Fruit fly (Drosophila melanogaster) whole organism, embryonic: ENCODE measurements around the gene CG5506.
A peak's percentile ranks its signal among the peaks of the same experiment; 100 is the strongest.

Experiments used
- Bgb ChIP-seq: fragments of 200-800 bp; sonication (Bioruptor generic); IDR thresholded peaks from 2 replicates; pipeline ENCODE4 v1.3.6; 2022; ENCODE audit warnings: missing biosample characterization, missing genetic modification characterization; ENCODE audit not compliant: partially characterized antibody
- CG11085 ChIP-seq: fragments of 200-800 bp; sonication (Bioruptor generic); IDR thresholded peaks from 2 replicates; pipeline ENCODE4 v1.3.6; 2022; ENCODE audit warnings: missing biosample characterization, missing genetic modification characterization
- CG11456 ChIP-seq: fragments of 200-800 bp; sonication (Bioruptor generic); IDR thresholded peaks from 3 replicates; pipeline ENCODE4 v1.3.6; 2022; ENCODE audit warnings: missing biosample characterization, missing genetic modification characterization
- CG11504 ChIP-seq: fragments of 200-800 bp; sonication (Bioruptor generic); optimal IDR thresholded peaks from 3 replicates; lab custom pipeline; 2019; ENCODE audit warnings: missing biosample characterization, mild to moderate bottlenecking, missing genetic modification characterization, moderate library complexity
- CG13287 ChIP-seq: fragments of 200-800 bp; sonication (Bioruptor generic); IDR thresholded peaks from 2 replicates; pipeline ENCODE4 v1.3.6; 2022; ENCODE audit warnings: missing biosample characterization, missing genetic modification characterization; ENCODE audit not compliant: partially characterized antibody
- CG15269 ChIP-seq: fragments of 200-800 bp; sonication (Bioruptor generic); optimal IDR thresholded peaks from 2 replicates; lab custom pipeline; 2018; ENCODE audit warnings: missing biosample characterization, mild to moderate bottlenecking, missing genetic modification characterization, moderate library complexity
- CG32767 ChIP-seq: fragments of 200-800 bp; sonication (Bioruptor generic); IDR thresholded peaks from 2 replicates; pipeline ENCODE4 v1.3.6; 2022; ENCODE audit warnings: missing biosample characterization, missing genetic modification characterization
- CG34224 ChIP-seq: fragments of 200-800 bp; sonication (Bioruptor generic); IDR thresholded peaks from 3 replicates; pipeline ENCODE4 v1.3.6; 2022; ENCODE audit warnings: missing biosample characterization, missing genetic modification characterization; ENCODE audit not compliant: partially characterized antibody
- CG4328 ChIP-seq: fragments of 200-800 bp; sonication (Bioruptor generic); optimal IDR thresholded peaks from 3 replicates; lab custom pipeline; 2017; ENCODE audit warnings: missing biosample characterization, missing genetic modification reagents, missing genetic modification characterization
- CG5180 ChIP-seq: fragments of 200-800 bp; sonication (Bioruptor generic); optimal IDR thresholded peaks from 3 replicates; lab custom pipeline; 2017; ENCODE audit warnings: missing biosample characterization, missing genetic modification characterization, mild to moderate bottlenecking, moderate library complexity, missing genetic modification reagents
- CG6813 ChIP-seq: fragments of 200-800 bp; sonication (Bioruptor generic); optimal IDR thresholded peaks from 2 replicates; lab custom pipeline; 2017; ENCODE audit warnings: missing biosample characterization, missing genetic modification characterization, mild to moderate bottlenecking, moderate library complexity, missing genetic modification reagents
- CG7271 ChIP-seq: fragments of 200-800 bp; sonication (Bioruptor generic); optimal IDR thresholded peaks from 2 replicates; lab custom pipeline; 2018; ENCODE audit warnings: missing biosample characterization, mild to moderate bottlenecking, missing genetic modification characterization, moderate library complexity
- CG8290 ChIP-seq, 3 experiments: fragments of 200-800 bp; sonication (Bioruptor generic); optimal IDR thresholded peaks; 2 replicates each; lab custom pipeline; 2016 to 2019; ENCODE audit warnings: missing biosample characterization in 3 of 3, missing genetic modification characterization in 3 of 3, mild to moderate bottlenecking in 2 of 3, moderate library complexity in 1 of 3
- Dbx ChIP-seq: fragments of 200-800 bp; sonication (Bioruptor generic); IDR thresholded peaks from 3 replicates; pipeline ENCODE4 v1.3.6; 2022; ENCODE audit warnings: missing biosample characterization, missing genetic modification characterization
- Dll ChIP-seq: fragments of 200-800 bp; sonication (Bioruptor generic); IDR thresholded peaks from 4 replicates; pipeline ENCODE4 v1.3.6; 2022; ENCODE audit warnings: missing biosample characterization, missing genetic modification characterization; ENCODE audit not compliant: partially characterized antibody
- Doc3 ChIP-seq: fragments of 200-800 bp; sonication (Bioruptor generic); IDR thresholded peaks from 3 replicates; pipeline ENCODE4 v1.3.6; 2022; ENCODE audit warnings: missing biosample characterization, missing genetic modification characterization; ENCODE audit not compliant: partially characterized antibody
- Dref ChIP-seq: fragments of 200-800 bp; sonication (Bioruptor generic); IDR thresholded peaks from 2 replicates; pipeline ENCODE4 v1.3.6; 2022; ENCODE audit warnings: missing biosample characterization, missing genetic modification characterization
- E2f2 ChIP-seq: fragments of 200-800 bp; sonication (Bioruptor generic); IDR thresholded peaks from 2 replicates; pipeline ENCODE4 v1.3.6; 2022; ENCODE audit warnings: missing biosample characterization, missing genetic modification characterization
- HLH3B ChIP-seq: fragments of 200-800 bp; sonication (Bioruptor generic); IDR thresholded peaks from 2 replicates; pipeline ENCODE4 v1.3.6; 2022; ENCODE audit warnings: missing biosample characterization, missing genetic modification characterization
- NFAT ChIP-seq: fragments of 200-800 bp; sonication (Bioruptor generic); IDR thresholded peaks from 2 replicates; pipeline ENCODE4 v1.3.6; 2022; ENCODE audit warnings: missing biosample characterization, missing genetic modification characterization
- Pdp1 ChIP-seq, 2 experiments: fragments of 200-800 bp; sonication (Bioruptor generic); optimal IDR thresholded peaks; 3 replicates each; lab custom pipeline; 2016; ENCODE audit warnings: missing biosample characterization in 2 of 2, missing genetic modification characterization in 2 of 2, mild to moderate bottlenecking in 1 of 2, moderate library complexity in 1 of 2
- Scr ChIP-seq: fragments of 200-800 bp; sonication (Bioruptor generic); IDR thresholded peaks from 2 replicates; pipeline ENCODE4 v1.3.6; 2022; ENCODE audit warnings: missing biosample characterization, missing genetic modification characterization; ENCODE audit not compliant: partially characterized antibody
- Sin3A ChIP-seq: fragments of >200 bp; optimal IDR thresholded peaks from 2 replicates; lab custom pipeline; 2018
- Sry-δ ChIP-seq: fragments of 200-800 bp; sonication (Bioruptor generic); optimal IDR thresholded peaks from 2 replicates; lab custom pipeline; 2016; ENCODE audit warnings: missing biosample characterization, missing genetic modification characterization
- Usf ChIP-seq: fragments of 200-800 bp; sonication (Bioruptor generic); optimal IDR thresholded peaks from 2 replicates; lab custom pipeline; 2017; ENCODE audit warnings: missing genotype, missing biosample characterization, missing genetic modification characterization
- YL-1 ChIP-seq: fragments of 200-800 bp; sonication (Bioruptor generic); optimal IDR thresholded peaks from 3 replicates; lab custom pipeline; 2017; ENCODE audit warnings: missing biosample characterization, mild to moderate bottlenecking, missing genetic modification characterization
- abd-A ChIP-seq: fragments of 200-800 bp; sonication (Bioruptor generic); optimal IDR thresholded peaks from 3 replicates; lab custom pipeline; 2019; ENCODE audit warnings: missing biosample characterization, mild to moderate bottlenecking, missing genetic modification characterization, moderate library complexity
- al ChIP-seq: fragments of 200-800 bp; sonication (Bioruptor generic); IDR thresholded peaks from 2 replicates; pipeline ENCODE4 v1.3.6; 2022; ENCODE audit warnings: missing biosample characterization, missing genetic modification characterization
- amos ChIP-seq: fragments of 200-800 bp; sonication (Bioruptor generic); IDR thresholded peaks from 2 replicates; pipeline ENCODE4 v1.3.6; 2022; ENCODE audit warnings: missing biosample characterization, missing genetic modification characterization; ENCODE audit not compliant: partially characterized antibody
- bbx ChIP-seq: fragments of 200-800 bp; sonication (Bioruptor generic); IDR thresholded peaks from 2 replicates; pipeline ENCODE4 v1.3.6; 2022; ENCODE audit warnings: missing biosample characterization, missing genetic modification characterization; ENCODE audit not compliant: partially characterized antibody
- crp ChIP-seq, 2 experiments: fragments of 200-800 bp; sonication (Bioruptor generic); optimal IDR thresholded peaks; 2 replicates in 1 of 2; 3 replicates in 1 of 2; lab custom pipeline; 2017; ENCODE audit warnings: missing biosample characterization in 2 of 2, missing genetic modification characterization in 2 of 2, mild to moderate bottlenecking in 1 of 2, moderate library complexity in 1 of 2
- fu2 ChIP-seq: fragments of 200-800 bp; sonication (Bioruptor generic); optimal IDR thresholded peaks from 2 replicates; lab custom pipeline; 2016; ENCODE audit warnings: missing biosample characterization, missing genetic modification characterization
- grau ChIP-seq: fragments of 200-800 bp; optimal IDR thresholded peaks from 3 replicates; lab custom pipeline; 2019; ENCODE audit warnings: missing biosample characterization, mild to moderate bottlenecking, missing genetic modification characterization, moderate library complexity
- jumu ChIP-seq: fragments of 200-800 bp; sonication (Bioruptor generic); optimal IDR thresholded peaks from 3 replicates; lab custom pipeline; 2016; ENCODE audit warnings: missing biosample characterization, missing genetic modification characterization
- lbe ChIP-seq: fragments of 200-800 bp; sonication (Bioruptor generic); optimal IDR thresholded peaks from 2 replicates; lab custom pipeline; 2016; ENCODE audit warnings: missing biosample characterization, mild to moderate bottlenecking, missing genetic modification characterization
- nerfin-2 ChIP-seq: fragments of 200-800 bp; sonication (Bioruptor generic); IDR thresholded peaks from 2 replicates; pipeline ENCODE4 v1.3.6; 2022; ENCODE audit warnings: missing biosample characterization, missing genetic modification characterization; ENCODE audit not compliant: partially characterized antibody
- pb ChIP-seq: fragments of 200-800 bp; sonication (Bioruptor generic); optimal IDR thresholded peaks from 3 replicates; lab custom pipeline; 2016; ENCODE audit warnings: missing biosample characterization, missing genetic modification characterization
- pzg ChIP-seq: fragments of 200-800 bp; sonication (Bioruptor generic); optimal IDR thresholded peaks from 3 replicates; lab custom pipeline; 2018; ENCODE audit warnings: missing biosample characterization, mild to moderate bottlenecking, missing genetic modification characterization, moderate library complexity
- row ChIP-seq: fragments of 200-800 bp; sonication (Bioruptor generic); IDR thresholded peaks from 3 replicates; pipeline ENCODE4 v1.3.6; 2022; ENCODE audit warnings: missing biosample characterization, missing genetic modification characterization
- sens ChIP-seq: fragments of 200-800 bp; sonication (Bioruptor generic); peaks from one replicate; lab custom pipeline; 2016; ENCODE audit warnings: missing biosample characterization, missing genetic modification characterization
- sim ChIP-seq: fragments of 200-800 bp; sonication (Bioruptor generic); IDR thresholded peaks from 2 replicates; pipeline ENCODE4 v1.3.6; 2022; ENCODE audit warnings: missing biosample characterization, missing genetic modification characterization
- sisA ChIP-seq: fragments of 200-800 bp; sonication (Bioruptor generic); IDR thresholded peaks from 2 replicates; pipeline ENCODE4 v1.3.6; 2022; ENCODE audit warnings: missing biosample characterization, missing genetic modification characterization
- sna ChIP-seq: fragments of 200-800 bp; sonication (Bioruptor generic); IDR thresholded peaks from 2 replicates; pipeline ENCODE4 v1.3.6; 2022; ENCODE audit warnings: missing biosample characterization, missing genetic modification characterization; ENCODE audit not compliant: partially characterized antibody
- sob ChIP-seq: fragments of 200-800 bp; sonication (Bioruptor generic); IDR thresholded peaks from 2 replicates; pipeline ENCODE4 v1.3.6; 2022; ENCODE audit warnings: missing biosample characterization, missing genetic modification characterization
- tx ChIP-seq: fragments of 200-800 bp; sonication (Bioruptor generic); optimal IDR thresholded peaks from 2 replicates; lab custom pipeline; 2016; ENCODE audit warnings: missing biosample characterization, missing genetic modification characterization
- unc-4 ChIP-seq: fragments of 200-800 bp; sonication (Bioruptor generic); IDR thresholded peaks from 2 replicates; pipeline ENCODE4 v1.3.6; 2022; ENCODE audit warnings: missing biosample characterization, missing genetic modification characterization; ENCODE audit not compliant: partially characterized antibody
- zen2 ChIP-seq: fragments of 200-800 bp; sonication (Bioruptor generic); IDR thresholded peaks from 3 replicates; pipeline ENCODE4 v1.3.6; 2022; ENCODE audit warnings: missing biosample characterization, missing genetic modification characterization; ENCODE audit not compliant: partially characterized antibody
- zfh2 ChIP-seq: fragments of 200-800 bp; sonication (Bioruptor generic); optimal IDR thresholded peaks from 2 replicates; lab custom pipeline; 2016; ENCODE audit warnings: missing biosample characterization, missing genetic modification characterization

The CG5506 gene

dm6 chr3L:17849517-17849916 is 34.7 kb downstream of the CG5506 start, which contains the start of gene TrpRS-m (continued):
- TF ChIP-seq lbe (no peak), CG15269 (peak; percentile 6), pzg (GFP tag; lab: Kevin White, UChicago) (peak; percentile 33), Usf (GFP tag; lab: Kevin White, UChicago) (no peak), grau (peak; percentile 30), row (peak; percentile 84), CG11504 (tag; lab: Kevin White, UChicago) (no peak)
- TF ChIP-seq, all 482 proteins: peak for 31

dm6 chr3L:17846982-17847355 is 37.2 kb downstream of the CG5506 start:
- TF ChIP-seq bbx (peak; percentile 85), tx (no peak), sna (GFP tag; lab: Robert Waterston, UW) (peak; percentile 60), Scr (peak; percentile 74), YL-1 (GFP tag; lab: Kevin White, UChicago) (peak; percentile 61), zfh2 (GFP tag; lab: Kevin White, UChicago) (peak; percentile 16), CG5180 (GFP tag; lab: Kevin White, UChicago) (peak; percentile 63), CG11085 (GFP tag; lab: Robert Waterston, UW) (peak; percentile 24; the same call in 1 of the 2 replicates), HLH3B (GFP tag; lab: Robert Waterston, UW) (no peak), CG11456 (GFP tag; lab: Robert Waterston, UW) (no peak), CG7271 (tag; lab: Kevin White, UChicago) (no peak), unc-4 (GFP tag; lab: Robert Waterston, UW) (peak; percentile 70), fu2 (GFP tag; lab: Kevin White, UChicago) (peak; percentile 30), E2f2 (GFP tag; lab: Robert Waterston, UW) (peak; percentile 48), Sry-δ (peak; percentile 45), sob (GFP tag; lab: Robert Waterston, UW) (peak; percentile 62), CG4328 (GFP tag; lab: Kevin White, UChicago) (no peak), nerfin-2 (peak; percentile 68), crp (GFP tag; optimal IDR thresholded peaks at IDR 0.05; lab: Kevin White, UChicago) (peak in 1 of 2 experiments; percentile 25), abd-A (tag; lab: Kevin White, UChicago) (no peak), zen2 (GFP tag; lab: Robert Waterston, UW) (peak; percentile 65), pb (no peak), CG13287 (GFP tag; lab: Robert Waterston, UW) (peak; percentile 68), NFAT (GFP tag; lab: Robert Waterston, UW) (peak; percentile 91), CG8290 (GFP tag; optimal IDR thresholded peaks at IDR 0.05; lab: Kevin White, UChicago) (no peak), CG8290 (tag; optimal IDR thresholded peaks at IDR 0.05; lab: Kevin White, UChicago) (peak in 1 of 2 experiments; percentile 64), al (0 out of 2 replicates have a peak, but pooled peaks have one; percentile 23), sens (GFP tag; lab: Kevin White, UChicago) (peak; percentile 76), CG32767 (no peak), CG6813 (GFP tag; lab: Kevin White, UChicago) (no peak), Bgb (GFP tag; lab: Robert Waterston, UW) (peak; percentile 76), Doc3 (GFP tag; lab: Robert Waterston, UW) (peak; percentile 62; the same call in 2 of the 3 replicates), Pdp1 (GFP tag; optimal IDR thresholded peaks at IDR 0.05; lab: Kevin White, UChicago) (peak in 1 of 2 experiments; percentile 99), sisA (GFP tag; lab: Robert Waterston, UW) (peak; percentile 11; the same call in 1 of the 2 replicates), jumu (GFP tag; lab: Kevin White, UChicago) (no peak), amos (peak; percentile 83), Dbx (GFP tag; lab: Robert Waterston, UW) (peak; percentile 6; the same call in 1 of the 3 replicates), sim (GFP tag; lab: Robert Waterston, UW) (no peak), Dll (GFP tag; lab: Robert Waterston, UW) (peak; percentile 76), Sin3A (lab: Kevin White, UChicago) (peak; percentile 24), Dref (peak; percentile 74), CG34224 (GFP tag; lab: Robert Waterston, UW) (peak; percentile 68)
